Worm (Caenorhabditis elegans): Measurements from ENCODE around the gene mans-4.

mans-4 gene

ce11 chrIV:9074244-9074723, 4.1 kb downstream of the mans-4 start, which contains the start of gene mppb-1:
TSS of gene mppb-1 (plus strand) at chrIV:9074673.
- TF ChIP-seq peb-1 (tag; optimal IDR thresholded peaks at IDR 0.05) = no peak
- peak; percentile 65 for TF ChIP-seq lin-11 (tag; optimal IDR thresholded peaks at IDR 0.05)
- no peak for TF ChIP-seq lin-39 (tag; optimal IDR thresholded peaks at IDR 0.05)
- peak in 1 of 2 experiments; percentile 39 for TF ChIP-seq mdl-1 (tag; optimal IDR thresholded peaks at IDR 0.05)
- TF ChIP-seq elt-1 (tag; optimal IDR thresholded peaks at IDR 0.05) = no peak
- TF ChIP-seq skn-1 (tag; optimal IDR thresholded peaks at IDR 0.05) = peak; percentile 18
- TF ChIP-seq lsy-2 (tag; optimal IDR thresholded peaks at IDR 0.05) = peak; percentile 63 to 85
- TF ChIP-seq sma-3 (GFP tag; optimal IDR thresholded peaks at IDR 0.05) = peak; percentile 87
- TF ChIP-seq lin-13 (GFP tag; optimal IDR thresholded peaks at IDR 0.05) = peak; percentile 83
- no peak for TF ChIP-seq mbf-1 (tag; optimal IDR thresholded peaks at IDR 0.05)
- no peak for TF ChIP-seq nhr-77 (tag; optimal IDR thresholded peaks at IDR 0.05)
- TF ChIP-seq F13H6.1 (tag; optimal IDR thresholded peaks at IDR 0.05) = peak; percentile 77
- TF ChIP-seq nhr-11 (tag; optimal IDR thresholded peaks at IDR 0.05) = no peak
- peak; percentile 67 for TF ChIP-seq ztf-4 (tag; optimal IDR thresholded peaks at IDR 0.05)
- TF ChIP-seq snpc-4 (tag; optimal IDR thresholded peaks at IDR 0.05) = peak; percentile 23
- TF ChIP-seq unc-39 (tag; optimal IDR thresholded peaks at IDR 0.05) = no peak
- no peak for TF ChIP-seq R02D3.7 (tag; optimal IDR thresholded peaks at IDR 0.05)
- TF ChIP-seq nhr-21 (tag; optimal IDR thresholded peaks at IDR 0.05) = peak; percentile 64
- TF ChIP-seq egl-27 (tag; optimal IDR thresholded peaks at IDR 0.05) = peak; percentile 1
- TF ChIP-seq nhr-6 (tag; optimal IDR thresholded peaks at IDR 0.05) = no peak
- no peak for TF ChIP-seq aly-2 (tag; optimal IDR thresholded peaks at IDR 0.05)
- TF ChIP-seq elt-3 (tag; optimal IDR thresholded peaks at IDR 0.05) = no peak
- peak; percentile 51 for TF ChIP-seq fos-1 (tag; optimal IDR thresholded peaks at IDR 0.05)
- TF ChIP-seq blmp-1 (tag; optimal IDR thresholded peaks at IDR 0.05; ENCODE audit: insufficient read depth) = peak; percentile 95
- TF ChIP-seq C34F6.9 (tag; optimal IDR thresholded peaks at IDR 0.05) = peak; percentile 85
- peak; percentile 91 for TF ChIP-seq unc-55 (GFP tag; optimal IDR thresholded peaks at IDR 0.05)
- TF ChIP-seq ztf-11 (tag; optimal IDR thresholded peaks at IDR 0.05) = no peak
- peak; percentile 26 for TF ChIP-seq Y55F3AM.14 (GFP tag; optimal IDR thresholded peaks at IDR 0.05)
- peak; percentile 92 for TF ChIP-seq sma-9 (GFP tag; optimal IDR thresholded peaks at IDR 0.05)
- no peak for TF ChIP-seq sma-9 (tag; optimal IDR thresholded peaks at IDR 0.05)
- peak; percentile 75 for TF ChIP-seq crh-2 (tag; optimal IDR thresholded peaks at IDR 0.05)
- TF ChIP-seq dmd-4 (tag; optimal IDR thresholded peaks at IDR 0.05) = no peak
- no peak for TF ChIP-seq unc-62 (GFP tag; optimal IDR thresholded peaks at IDR 0.05)
- TF ChIP-seq nhr-129 (tag; optimal IDR thresholded peaks at IDR 0.05) = peak; percentile 65
- peak; percentile 28 for TF ChIP-seq zag-1 (tag; optimal IDR thresholded peaks at IDR 0.05)
- peak; percentile 96 for TF ChIP-seq gmeb-1 (tag; optimal IDR thresholded peaks at IDR 0.05)
- no peak for TF ChIP-seq ceh-16 (tag; optimal IDR thresholded peaks at IDR 0.05)
- TF ChIP-seq ceh-82 (tag; optimal IDR thresholded peaks at IDR 0.05) = no peak
- TF ChIP-seq nhr-23 (tag; optimal IDR thresholded peaks at IDR 0.05) = no peak
- peak; percentile 60 for TF ChIP-seq mab-5 (tag; optimal IDR thresholded peaks at IDR 0.05)
- TF ChIP-seq nhr-25 (tag; optimal IDR thresholded peaks at IDR 0.05) = peak; percentile 84

ce11 chrIV:9070188-9070587, 8.2 kb downstream of the mans-4 start:
- TF ChIP-seq fos-1 (tag; optimal IDR thresholded peaks at IDR 0.05) (peak; percentile 22), nhr-129 (tag; optimal IDR thresholded peaks at IDR 0.05) (no peak), alr-1 (tag; optimal IDR thresholded peaks at IDR 0.05) (no peak), Y55F3AM.14 (GFP tag; optimal IDR thresholded peaks at IDR 0.05) (no peak), nhr-237 (tag; optimal IDR thresholded peaks at IDR 0.05) (no peak)

- TF ChIP-seq aly-2 (tag; optimal IDR thresholded peaks at IDR 0.05) (no peak), unc-39 (tag; optimal IDR thresholded peaks at IDR 0.05) (no peak), snpc-4 (tag; optimal IDR thresholded peaks at IDR 0.05) (no peak)
Observed at ce11 chrIV:9069703-9070102, 8.7 kb downstream of the mans-4 start, which contains the start of gene nhr-11. TSS of gene nhr-11 (plus strand) at chrIV:9070003.

Measured in whole organism, L2 larva.